Fruit fly (Drosophila melanogaster) whole organism, adult: ENCODE data around the gene Arfrp1.

Experiments used
- CG11617 ChIP-seq: fragments of 200-800 bp; sonication (Bioruptor generic); optimal IDR thresholded peaks from 2 replicates; lab custom pipeline; 2017; ENCODE audit warnings: mild to moderate bottlenecking, missing biosample characterization, missing genetic modification reagents, missing genetic modification characterization
- CG12768 ChIP-seq: fragments of 200-800 bp; sonication (Bioruptor generic); optimal IDR thresholded peaks from 2 replicates; lab custom pipeline; 2017; ENCODE audit warnings: missing biosample characterization, missing genetic modification characterization, mild to moderate bottlenecking, moderate library complexity, missing genetic modification reagents
- CG14711 ChIP-seq: fragments of 200-800 bp; sonication (Bioruptor generic); optimal IDR thresholded peaks from 2 replicates; lab custom pipeline; 2018; ENCODE audit warnings: missing biosample characterization, mild to moderate bottlenecking, missing genetic modification characterization, moderate library complexity
- CG1620 ChIP-seq: fragments of 200-800 bp; sonication (Bioruptor generic); optimal IDR thresholded peaks from 2 replicates; lab custom pipeline; 2016; ENCODE audit warnings: missing biosample characterization, missing genetic modification characterization
- CG33017 ChIP-seq: fragments of 200-800 bp; sonication (Bioruptor generic); optimal IDR thresholded peaks from 2 replicates; lab custom pipeline; 2018; ENCODE audit warnings: missing biosample characterization, mild to moderate bottlenecking, missing genetic modification characterization, moderate library complexity
- CG5204 ChIP-seq: fragments of 200-800 bp; sonication (Bioruptor generic); optimal IDR thresholded peaks from 2 replicates; lab custom pipeline; 2016; ENCODE audit warnings: missing biosample characterization, missing genetic modification characterization
- CG7045 ChIP-seq: fragments of 200-800 bp; sonication (Bioruptor generic); optimal IDR thresholded peaks from 2 replicates; lab custom pipeline; 2017; ENCODE audit warnings: missing biosample characterization, mild to moderate bottlenecking, missing genetic modification characterization
- CG7101 ChIP-seq: fragments of 200-800 bp; sonication (Bioruptor generic); optimal IDR thresholded peaks from 2 replicates; lab custom pipeline; 2018; ENCODE audit warnings: missing biosample characterization, mild to moderate bottlenecking, missing genetic modification characterization, moderate library complexity
- Clk ChIP-seq: fragments of 200-800 bp; sonication (Bioruptor generic); optimal IDR thresholded peaks from 2 replicates; lab custom pipeline; 2017; ENCODE audit warnings: missing biosample characterization, missing genetic modification characterization
- Crg-1 ChIP-seq: fragments of 200-800 bp; sonication (Bioruptor generic); optimal IDR thresholded peaks from 2 replicates; lab custom pipeline; 2016; ENCODE audit warnings: missing biosample characterization, missing genetic modification characterization
- Hr96 ChIP-seq: fragments of 200-800 bp; sonication (Bioruptor generic); optimal IDR thresholded peaks from 2 replicates; lab custom pipeline; 2016; ENCODE audit warnings: missing biosample characterization, missing genetic modification characterization
- Mnt ChIP-seq: fragments of 200-800 bp; sonication (Bioruptor generic); optimal IDR thresholded peaks from 2 replicates; lab custom pipeline; 2016; ENCODE audit warnings: missing biosample characterization, mild to moderate bottlenecking, missing genetic modification characterization
- bab1 ChIP-seq: fragments of 200-800 bp; sonication (Bioruptor generic); optimal IDR thresholded peaks from 3 replicates; lab custom pipeline; 2019; ENCODE audit warnings: missing biosample characterization, mild to moderate bottlenecking, missing genetic modification characterization, moderate library complexity
- cic ChIP-seq: fragments of 200-800 bp; sonication (Bioruptor generic); optimal IDR thresholded peaks from 2 replicates; lab custom pipeline; 2017; ENCODE audit warnings: missing biosample characterization, mild to moderate bottlenecking, missing genetic modification characterization, moderate library complexity
- cnc ChIP-seq, 2 experiments: fragments of >200 bp; optimal IDR thresholded peaks; 2 replicates each; lab custom pipeline; 2017
- kay ChIP-seq: fragments of 200-800 bp; sonication (Bioruptor generic); peaks from one replicate; lab custom pipeline; 2016; ENCODE audit warnings: missing biosample characterization, missing genetic modification characterization, borderline replicate concordance
- ovo ChIP-seq: fragments of 200-800 bp; sonication (Bioruptor generic); optimal IDR thresholded peaks from 2 replicates; lab custom pipeline; 2016; ENCODE audit warnings: missing biosample characterization, missing genetic modification characterization
- pad ChIP-seq: fragments of 200-800 bp; sonication (Bioruptor generic); optimal IDR thresholded peaks from 3 replicates; lab custom pipeline; 2017; ENCODE audit warnings: missing biosample characterization, missing genetic modification characterization, mild to moderate bottlenecking, moderate library complexity, missing genetic modification reagents
- tj ChIP-seq: fragments of 200-800 bp; sonication (Bioruptor generic); optimal IDR thresholded peaks from 3 replicates; lab custom pipeline; 2017; ENCODE audit warnings: missing biosample characterization, mild to moderate bottlenecking, missing genetic modification characterization, moderate library complexity
- toe ChIP-seq: fragments of 200-800 bp; sonication (Bioruptor generic); optimal IDR thresholded peaks from 2 replicates; lab custom pipeline; 2016; ENCODE audit warnings: missing biosample characterization, missing genetic modification characterization

Arfrp1 gene

DNA sequence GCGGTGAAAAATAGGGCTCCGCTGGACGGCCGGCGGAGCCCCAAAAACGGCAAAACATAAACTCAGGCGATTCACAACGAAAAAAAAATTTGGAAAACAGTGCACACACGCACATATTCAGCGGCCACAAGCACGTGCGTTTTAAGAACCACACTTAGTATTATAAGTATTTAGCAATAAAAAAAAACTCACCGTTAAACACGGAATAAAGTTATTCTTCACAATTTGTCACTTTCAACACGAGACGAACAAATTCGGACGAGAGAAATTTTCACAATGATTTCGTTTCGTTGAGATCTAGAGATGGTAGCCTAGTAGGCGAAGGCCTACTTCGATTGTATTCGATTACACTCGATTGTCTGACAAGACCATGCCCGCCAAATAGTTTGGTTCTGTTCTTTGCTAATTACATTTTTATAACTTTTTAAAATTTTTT is 49.5 kb downstream of the Arfrp1 start, which contains the start of gene His3.3B:
Gene His3.3B (minus strand): TSS at position 282 of the 436 bp plus-strand sequence.
- TF ChIP-seq toe (GFP tag; lab: Kevin White, UChicago): no peak
- no peak for TF ChIP-seq CG12768 (GFP tag; lab: Kevin White, UChicago)
- TF ChIP-seq CG7101 (tag; lab: Kevin White, UChicago): peak; percentile 33
- TF ChIP-seq ovo (GFP tag; lab: Kevin White, UChicago): peak; percentile 37
- TF ChIP-seq tj (GFP tag; lab: Kevin White, UChicago): no peak
- peak; percentile 23 for TF ChIP-seq Crg-1 (GFP tag; lab: Kevin White, UChicago)
- TF ChIP-seq CG5204 (GFP tag; lab: Kevin White, UChicago): no peak
- no peak for TF ChIP-seq cnc (optimal IDR thresholded peaks at IDR 0.05; lab: Kevin White, UChicago)
- no peak for TF ChIP-seq kay (GFP tag; lab: Kevin White, UChicago)
- peak; percentile 72 for TF ChIP-seq CG11617 (GFP tag; lab: Kevin White, UChicago)
- peak; percentile 55 for TF ChIP-seq Mnt (GFP tag; lab: Kevin White, UChicago)
- no peak for TF ChIP-seq Clk (GFP tag; lab: Kevin White, UChicago)
- no peak for TF ChIP-seq pad
- no peak for TF ChIP-seq Hr96 (GFP tag; lab: Kevin White, UChicago)
- TF ChIP-seq cic: no peak
- TF ChIP-seq bab1 (GFP tag; lab: Kevin White, UChicago): peak; percentile 76
- TF ChIP-seq CG7045 (GFP tag; lab: Kevin White, UChicago): no peak
- no peak for TF ChIP-seq CG33017 (tag; lab: Kevin White, UChicago)
- peak; percentile 60 for TF ChIP-seq CG1620
- TF ChIP-seq CG14711: peak; percentile 14
